Fruit fly (Drosophila melanogaster) whole organism, embryonic: Measurements from ENCODE around the gene HDAC3.

Experiments used
- CG10431 ChIP-seq: fragments of 200-800 bp; sonication (Bioruptor generic); optimal IDR thresholded peaks from 3 replicates; lab custom pipeline; 2018; ENCODE audit warnings: missing biosample characterization, mild to moderate bottlenecking, missing genetic modification characterization
- CG11696 ChIP-seq: fragments of 200-800 bp; sonication (Bioruptor generic); IDR thresholded peaks from 2 replicates; pipeline ENCODE4 v1.3.6; 2022; ENCODE audit warnings: missing biosample characterization, missing genetic modification characterization
- CG1233 ChIP-seq: fragments of 200-800 bp; sonication (Bioruptor generic); optimal IDR thresholded peaks from 4 replicates; lab custom pipeline; 2018; ENCODE audit warnings: missing biosample characterization, mild to moderate bottlenecking, missing genetic modification characterization
- CG12744 ChIP-seq: fragments of 200-800 bp; sonication (Bioruptor generic); optimal IDR thresholded peaks from 2 replicates; lab custom pipeline; 2016; ENCODE audit warnings: missing biosample characterization, missing genetic modification characterization
- CG15479 ChIP-seq: fragments of 200-800 bp; sonication (Bioruptor generic); optimal IDR thresholded peaks from 3 replicates; lab custom pipeline; 2019; ENCODE audit warnings: missing biosample characterization, mild to moderate bottlenecking, missing genetic modification characterization, moderate library complexity
- CG17385 ChIP-seq: fragments of 200-800 bp; sonication (Bioruptor generic); optimal IDR thresholded peaks from 3 replicates; lab custom pipeline; 2018; ENCODE audit warnings: missing biosample characterization, mild to moderate bottlenecking, missing genetic modification characterization
- CG2678 ChIP-seq: fragments of 200-800 bp; sonication (Bioruptor generic); optimal IDR thresholded peaks from 3 replicates; lab custom pipeline; 2019; ENCODE audit warnings: missing biosample characterization, mild to moderate bottlenecking, missing genetic modification characterization, moderate library complexity
- CG3065 ChIP-seq: fragments of 200-800 bp; sonication (Bioruptor generic); optimal IDR thresholded peaks from 2 replicates; lab custom pipeline; 2016; ENCODE audit warnings: missing biosample characterization, missing genetic modification characterization
- CG31224 ChIP-seq: fragments of 200-800 bp; sonication (Bioruptor generic); IDR thresholded peaks from 2 replicates; pipeline ENCODE4 v1.3.6; 2022; ENCODE audit warnings: missing biosample characterization, missing genetic modification characterization
- CG32532 ChIP-seq: fragments of 200-800 bp; sonication (Bioruptor generic); IDR thresholded peaks from 2 replicates; pipeline ENCODE4 v1.3.6; 2022; ENCODE audit warnings: missing biosample characterization, missing genetic modification characterization
- CG3281 ChIP-seq: fragments of 200-800 bp; sonication (Bioruptor generic); optimal IDR thresholded peaks from 3 replicates; lab custom pipeline; 2017; ENCODE audit warnings: missing biosample characterization, mild to moderate bottlenecking, missing genetic modification characterization
- CG3995 ChIP-seq: fragments of 200-800 bp; sonication (Bioruptor generic); optimal IDR thresholded peaks from 3 replicates; lab custom pipeline; 2016; ENCODE audit warnings: missing biosample characterization, missing genetic modification characterization
- CG6272 ChIP-seq: fragments of 200-800 bp; sonication (Bioruptor generic); IDR thresholded peaks from 2 replicates; pipeline ENCODE4 v1.3.6; 2022; ENCODE audit warnings: missing biosample characterization, missing genetic modification characterization
- CG7357 ChIP-seq: fragments of 200-800 bp; sonication (Bioruptor generic); IDR thresholded peaks from 3 replicates; pipeline ENCODE4 v1.3.6; 2022; ENCODE audit warnings: missing biosample characterization, missing genetic modification characterization
- CTCF ChIP-seq: fragments of 200-800 bp; sonication (Bioruptor generic); optimal IDR thresholded peaks from 2 replicates; lab custom pipeline; 2017; ENCODE audit warnings: missing biosample characterization, mild to moderate bottlenecking, missing genetic modification characterization, moderate library complexity
- Elba2 ChIP-seq: fragments of 200-800 bp; sonication (Bioruptor generic); optimal IDR thresholded peaks from 3 replicates; lab custom pipeline; 2016; ENCODE audit warnings: missing biosample characterization, missing genetic modification characterization
- Ets65A ChIP-seq: fragments of 200-800 bp; sonication (Bioruptor generic); peaks from one replicate; lab custom pipeline; 2016; ENCODE audit warnings: missing biosample characterization, missing genetic modification characterization
- HLHmδ ChIP-seq: fragments of 200-800 bp; sonication (Bioruptor generic); optimal IDR thresholded peaks from 2 replicates; lab custom pipeline; 2018; ENCODE audit warnings: missing biosample characterization, mild to moderate bottlenecking, missing genetic modification characterization, moderate library complexity
- Hmr ChIP-seq: fragments of 200-800 bp; sonication (Bioruptor generic); optimal IDR thresholded peaks from 3 replicates; lab custom pipeline; 2017; ENCODE audit warnings: mild to moderate bottlenecking, missing biosample characterization, missing genetic modification reagents, missing genetic modification characterization
- Hr39 ChIP-seq: fragments of >200 bp; optimal IDR thresholded peaks from 2 replicates; lab custom pipeline; 2017
- Hr78 ChIP-seq, 2 experiments: fragments of 200-800 bp in 1 of 2; fragments of >200 bp in 1 of 2; sonication (Bioruptor generic) in 1 of 2; optimal IDR thresholded peaks; 2 replicates each; lab custom pipeline; 2017 to 2019; ENCODE audit warnings: missing biosample characterization in 2 of 2, missing genetic modification characterization in 2 of 2, mild to moderate bottlenecking in 1 of 2, moderate library complexity in 1 of 2
- NC2β ChIP-seq: fragments of 200-800 bp; sonication (Bioruptor generic); optimal IDR thresholded peaks from 2 replicates; lab custom pipeline; 2016; ENCODE audit warnings: missing biosample characterization, missing genetic modification characterization
- NFAT ChIP-seq: fragments of 200-800 bp; sonication (Bioruptor generic); IDR thresholded peaks from 2 replicates; pipeline ENCODE4 v1.3.6; 2022; ENCODE audit warnings: missing biosample characterization, missing genetic modification characterization
- Nf-YC ChIP-seq: fragments of 200-800 bp; optimal IDR thresholded peaks from 3 replicates; lab custom pipeline; 2019; ENCODE audit warnings: missing biosample characterization, mild to moderate bottlenecking, missing genetic modification characterization, moderate library complexity
- Oli ChIP-seq: fragments of 200-800 bp; sonication (Bioruptor generic); optimal IDR thresholded peaks from 2 replicates; lab custom pipeline; 2018; ENCODE audit warnings: missing biosample characterization, mild to moderate bottlenecking, missing genetic modification characterization, moderate library complexity
- Optix ChIP-seq: fragments of 200-800 bp; sonication (Bioruptor generic); IDR thresholded peaks from 3 replicates; pipeline ENCODE4 v1.3.6; 2022; ENCODE audit warnings: missing biosample characterization, missing genetic modification characterization
- Scr ChIP-seq: fragments of 200-800 bp; sonication (Bioruptor generic); IDR thresholded peaks from 2 replicates; pipeline ENCODE4 v1.3.6; 2022; ENCODE audit warnings: missing biosample characterization, missing genetic modification characterization; ENCODE audit not compliant: partially characterized antibody
- ap ChIP-seq: fragments of 200-800 bp; sonication (Bioruptor generic); IDR thresholded peaks from 2 replicates; pipeline ENCODE4 v1.3.6; 2022; ENCODE audit warnings: missing biosample characterization, missing genetic modification characterization
- ci ChIP-seq: fragments of 200-800 bp; sonication (Bioruptor generic); IDR thresholded peaks from 3 replicates; pipeline ENCODE4 v1.3.6; 2022; ENCODE audit warnings: missing biosample characterization, missing genetic modification characterization
- esg ChIP-seq: fragments of 200-800 bp; sonication (Bioruptor generic); conservative IDR thresholded peaks from 2 replicates; pipeline ENCODE4 v1.3.6; 2022; ENCODE audit warnings: missing biosample characterization, missing genetic modification characterization
- exex ChIP-seq: fragments of 200-800 bp; sonication (Bioruptor generic); optimal IDR thresholded peaks from 4 replicates; lab custom pipeline; 2018; ENCODE audit warnings: missing biosample characterization, mild to moderate bottlenecking, missing genetic modification characterization, moderate library complexity
- fd64A ChIP-seq: fragments of 200-800 bp; sonication (Bioruptor generic); optimal IDR thresholded peaks from 3 replicates; lab custom pipeline; 2018; ENCODE audit warnings: missing biosample characterization, mild to moderate bottlenecking, missing genetic modification characterization
- gce ChIP-seq: fragments of 200-800 bp; sonication (Bioruptor generic); IDR thresholded peaks from 3 replicates; pipeline ENCODE4 v1.3.6; 2022; ENCODE audit warnings: missing biosample characterization, missing genetic modification characterization
- gcm ChIP-seq: fragments of 200-800 bp; sonication (Bioruptor generic); optimal IDR thresholded peaks from 2 replicates; lab custom pipeline; 2019; ENCODE audit warnings: missing biosample characterization, mild to moderate bottlenecking, missing genetic modification characterization, moderate library complexity
- gro ChIP-seq: fragments of 200-800 bp; sonication (Bioruptor generic); optimal IDR thresholded peaks from 2 replicates; lab custom pipeline; 2016; ENCODE audit warnings: missing biosample characterization, missing genetic modification characterization
- hb ChIP-seq: fragments of 200-800 bp; sonication (Bioruptor generic); IDR thresholded peaks from 3 replicates; pipeline ENCODE4 v1.3.6; 2022; ENCODE audit warnings: missing biosample characterization, missing genetic modification characterization; ENCODE audit not compliant: partially characterized antibody
- hkb ChIP-seq, 2 experiments: fragments of 200-800 bp in 1 of 2; fragments of >200 bp in 1 of 2; sonication (Bioruptor generic) in 1 of 2; IDR thresholded peaks in 1 of 2; optimal IDR thresholded peaks in 1 of 2; 2 replicates each; pipeline versions ENCODE4 v1.3.6 to Lab custom; 2017 to 2022; ENCODE audit warnings: missing biosample characterization in 1 of 2, missing genetic modification characterization in 1 of 2
- jigr1 ChIP-seq: fragments of 200-800 bp; sonication (Bioruptor generic); IDR thresholded peaks from 3 replicates; pipeline ENCODE4 v1.3.6; 2022; ENCODE audit warnings: missing biosample characterization, missing genetic modification characterization
- kay ChIP-seq: fragments of 200-800 bp; sonication (Bioruptor generic); optimal IDR thresholded peaks from 2 replicates; lab custom pipeline; 2016; ENCODE audit warnings: missing biosample characterization, missing genetic modification characterization
- oc ChIP-seq: fragments of 200-800 bp; sonication (Bioruptor generic); optimal IDR thresholded peaks from 2 replicates; lab custom pipeline; 2018; ENCODE audit warnings: missing biosample characterization, mild to moderate bottlenecking, missing genetic modification characterization, moderate library complexity
- otp ChIP-seq: fragments of 200-800 bp; sonication (Bioruptor generic); IDR thresholded peaks from 3 replicates; pipeline ENCODE4, ENCODE4 v1.3.6; 2022; ENCODE audit warnings: missing biosample characterization, missing genetic modification characterization
- phol ChIP-seq: fragments of 200-800 bp; sonication (Bioruptor generic); optimal IDR thresholded peaks from 3 replicates; lab custom pipeline; 2018; ENCODE audit warnings: missing biosample characterization, mild to moderate bottlenecking, missing genetic modification characterization, moderate library complexity
- prd ChIP-seq, 3 experiments: fragments of >200 bp in 2 of 3; fragments of 200-800 bp in 1 of 3; sonication (Bioruptor generic) in 1 of 3; optimal IDR thresholded peaks in 2 of 3; IDR thresholded peaks in 1 of 3; 2 replicates in 2 of 3; 3 replicates in 1 of 3; pipeline versions ENCODE4 v1.3.6 to Lab custom; 2017 to 2022; ENCODE audit warnings: missing biosample characterization in 1 of 3, missing genetic modification characterization in 1 of 3
- sisA ChIP-seq: fragments of 200-800 bp; sonication (Bioruptor generic); IDR thresholded peaks from 2 replicates; pipeline ENCODE4 v1.3.6; 2022; ENCODE audit warnings: missing biosample characterization, missing genetic modification characterization
- stc ChIP-seq: fragments of 200-800 bp; sonication (Bioruptor generic); IDR thresholded peaks from 2 replicates; pipeline ENCODE4 v1.3.6; 2022; ENCODE audit warnings: missing biosample characterization, missing genetic modification characterization
- tll ChIP-seq, 2 experiments: fragments of 200-800 bp in 1 of 2; fragments of >200 bp in 1 of 2; sonication (Bioruptor generic) in 1 of 2; optimal IDR thresholded peaks; 2 replicates each; lab custom pipeline; 2017 to 2019; ENCODE audit warnings: missing biosample characterization in 2 of 2, missing genetic modification characterization in 2 of 2, mild to moderate bottlenecking in 1 of 2, moderate library complexity in 1 of 2
- trh ChIP-seq: fragments of 200-800 bp; sonication (Bioruptor generic); optimal IDR thresholded peaks from 2 replicates; lab custom pipeline; 2016; ENCODE audit warnings: missing biosample characterization, missing genetic modification characterization
- unc-4 ChIP-seq: fragments of 200-800 bp; sonication (Bioruptor generic); IDR thresholded peaks from 2 replicates; pipeline ENCODE4 v1.3.6; 2022; ENCODE audit warnings: missing biosample characterization, missing genetic modification characterization; ENCODE audit not compliant: partially characterized antibody
- z ChIP-seq: fragments of 200-800 bp; sonication (Bioruptor generic); IDR thresholded peaks from 3 replicates; pipeline ENCODE4 v1.3.6; 2022; ENCODE audit warnings: missing biosample characterization, missing genetic modification characterization
- zfh1 ChIP-seq: fragments of 200-800 bp; sonication (Bioruptor generic); IDR thresholded peaks from 3 replicates; pipeline ENCODE4 v1.3.6; 2022; ENCODE audit warnings: missing biosample characterization, missing genetic modification characterization

Gene HDAC3

DNA sequence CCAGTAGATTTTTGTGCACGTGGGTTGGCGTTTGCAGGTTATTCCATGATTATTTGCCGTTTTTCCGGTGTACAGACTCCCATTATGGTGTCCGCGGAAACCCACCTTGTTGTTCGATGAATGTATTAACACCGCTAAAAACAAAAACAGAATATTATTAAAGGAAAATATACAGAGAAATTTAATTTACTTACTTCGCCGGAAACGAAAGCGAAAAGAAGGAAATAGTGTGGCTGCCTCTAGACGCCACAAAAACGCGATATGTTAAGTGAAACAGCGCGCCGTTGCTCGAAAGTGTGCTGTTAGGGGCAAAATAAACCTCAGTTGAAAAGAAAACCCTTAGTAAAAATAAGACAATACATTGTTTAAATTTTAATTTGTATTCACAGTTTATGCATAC is 7.5 kb downstream of the HDAC3 start, which contains the start of gene RpL35A (continued):
- TF ChIP-seq CG17385 (GFP tag; lab: Kevin White, UChicago) (peak; percentile 79), CG32532 (GFP tag; lab: Robert Waterston, UW) (peak; percentile 73), hb (GFP tag; lab: Robert Waterston, UW) (no peak), esg (no peak), CG7357 (GFP tag; lab: Robert Waterston, UW) (no peak), CG2678 (peak; percentile 63), NC2β (GFP tag; lab: Kevin White, UChicago) (peak; percentile 93), unc-4 (GFP tag; lab: Robert Waterston, UW) (no peak), tll (GFP tag; optimal IDR thresholded peaks at IDR 0.05; lab: Kevin White, UChicago) (no peak), NFAT (peak; percentile 58; the same call in 1 of the 2 replicates), hkb (optimal IDR thresholded peaks at IDR 0.05; lab: Kevin White, UChicago) (no peak), hkb (GFP tag; IDR thresholded peaks at IDR 0.05; lab: Robert Waterston, UW) (peak; percentile 75), gce (GFP tag; lab: Robert Waterston, UW) (peak; percentile 80; the same call in 2 of the 3 replicates), Hr39 (lab: Kevin White, UChicago) (no peak), otp (peak; percentile 74; the same call in 1 of the 3 replicates), z (GFP tag; lab: Robert Waterston, UW) (0 out of 3 replicates have a peak, but pooled peaks have one; percentile 20), Scr (GFP tag; lab: Robert Waterston, UW) (no peak), CG3995 (GFP tag; lab: Kevin White, UChicago) (peak; percentile 27), CG3065 (GFP tag; lab: Kevin White, UChicago) (peak; percentile 25), sisA (GFP tag; lab: Robert Waterston, UW) (no peak), CTCF (peak; percentile 57), jigr1 (GFP tag; lab: Robert Waterston, UW) (no peak), ap (peak; percentile 32; the same call in 1 of the 2 replicates), Nf-YC (tag; lab: Kevin White, UChicago) (peak; percentile 68), kay (GFP tag; lab: Kevin White, UChicago) (no peak), HLHmδ (GFP tag; lab: Kevin White, UChicago) (peak; percentile 89), prd (optimal IDR thresholded peaks at IDR 0.05; lab: Kevin White, UChicago) (no peak), prd (GFP tag; IDR thresholded peaks at IDR 0.05; lab: Robert Waterston, UW) (peak; percentile 28; the same call in 1 of the 3 replicates), zfh1 (peak; percentile 76), exex (tag; lab: Kevin White, UChicago) (peak; percentile 26), phol (peak; percentile 61), CG12744 (GFP tag; lab: Kevin White, UChicago) (peak; percentile 16), Ets65A (GFP tag; lab: Kevin White, UChicago) (peak; percentile 70), gcm (GFP tag; lab: Kevin White, UChicago) (peak; percentile 77), ci (GFP tag; lab: Robert Waterston, UW) (peak; percentile 94), CG6272 (GFP tag; lab: Robert Waterston, UW) (no peak), fd64A (GFP tag; lab: Kevin White, UChicago) (peak; percentile 82), Hr78 (GFP tag; optimal IDR thresholded peaks at IDR 0.05; lab: Kevin White, UChicago) (no peak), CG15479 (GFP tag; lab: Kevin White, UChicago) (no peak), CG10431 (GFP tag; lab: Kevin White, UChicago) (peak; percentile 86), Oli (tag; lab: Kevin White, UChicago) (peak; percentile 43), CG1233 (GFP tag; lab: Kevin White, UChicago) (peak; percentile 87), Optix (GFP tag; lab: Robert Waterston, UW) (peak; percentile 49; the same call in 2 of the 3 replicates), Elba2 (GFP tag; lab: Kevin White, UChicago) (no peak), CG3281 (GFP tag; lab: Kevin White, UChicago) (peak; percentile 86), CG11696 (no peak), gro (peak; percentile 76), stc (peak; percentile 69), Hmr (GFP tag; lab: Kevin White, UChicago) (peak; percentile 90), oc (no peak), CG31224 (no peak), trh (GFP tag; lab: Kevin White, UChicago) (peak; percentile 11)
